Worm (Caenorhabditis elegans): ENCODE measurements around the gene M03E7.1.

The M03E7.1 gene

DNA sequence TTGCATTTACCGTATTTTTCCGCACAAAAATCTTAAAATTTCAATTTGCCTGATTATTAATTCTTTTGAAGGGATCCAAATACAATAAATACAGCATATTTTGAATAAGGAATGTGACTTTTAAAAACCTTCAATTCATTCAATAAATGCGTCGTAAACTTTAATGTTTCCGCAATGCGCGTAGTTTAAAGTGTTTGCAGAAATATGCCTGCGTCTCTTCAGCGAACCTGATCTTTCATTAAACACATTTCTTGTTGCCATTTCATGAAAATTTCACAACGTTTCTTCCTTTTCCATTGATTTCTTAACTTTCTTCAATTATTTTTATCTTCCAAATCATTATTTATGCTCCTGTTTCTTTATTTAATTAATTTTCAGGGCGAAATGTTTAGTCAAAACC is 29.2 kb upstream of the M03E7.1 start, which contains the start of gene vps-37 (continued):
- TF ChIP-seq ztf-4 (tag; optimal IDR thresholded peaks at IDR 0.05) (peak; percentile 69), ceh-88 (GFP tag; IDR thresholded peaks at IDR 0.05) (no peak), ceh-82 (tag; optimal IDR thresholded peaks at IDR 0.05) (peak; percentile 81 to 92 (median 86)), dpl-1 (GFP tag; optimal IDR thresholded peaks at IDR 0.05) (peak; percentile 74 to 85 (median 84)), zag-1 (tag; optimal IDR thresholded peaks at IDR 0.05) (peak; percentile 53), fkh-10 (GFP tag; optimal IDR thresholded peaks at IDR 0.05) (no peak), tlp-1 (tag; optimal IDR thresholded peaks at IDR 0.05) (no peak), elt-3 (tag; optimal IDR thresholded peaks at IDR 0.05) (peak in 2 of 6 experiments; percentile 9 to 52), aly-2 (tag; optimal IDR thresholded peaks at IDR 0.05) (peak; percentile 79), lin-15B (tag; optimal IDR thresholded peaks at IDR 0.05) (peak; percentile 78), ceh-90 (tag; optimal IDR thresholded peaks at IDR 0.05) (no peak), nhr-76 (tag; optimal IDR thresholded peaks at IDR 0.05) (no peak), pqm-1 (tag; optimal IDR thresholded peaks at IDR 0.05) (no peak), Y116A8C.19 (tag; optimal IDR thresholded peaks at IDR 0.05; ENCODE audit: borderline replicate concordance) (no peak), vab-15 (tag; optimal IDR thresholded peaks at IDR 0.05) (no peak), hpl-2 (GFP tag; optimal IDR thresholded peaks at IDR 0.05) (no peak), unc-62 (GFP tag; optimal IDR thresholded peaks at IDR 0.05) (no peak), unc-98 (GFP tag; IDR thresholded peaks at IDR 0.05) (no peak), xbp-1 (tag; optimal IDR thresholded peaks at IDR 0.05) (peak; percentile 77), nhr-11 (tag; optimal IDR thresholded peaks at IDR 0.05) (peak; percentile 33), sox-4 (tag; optimal IDR thresholded peaks at IDR 0.05) (peak; percentile 35), ces-1 (GFP tag; optimal IDR thresholded peaks at IDR 0.05) (peak; percentile 50), unc-130 (tag; optimal IDR thresholded peaks at IDR 0.05) (peak; percentile 86), nhr-20 (tag; optimal IDR thresholded peaks at IDR 0.05) (peak; percentile 79), blmp-1 (tag; optimal IDR thresholded peaks at IDR 0.05) (peak; percentile 62), efl-1 (optimal IDR thresholded peaks at IDR 0.05) (peak; percentile 91), efl-1 (GFP tag; optimal IDR thresholded peaks at IDR 0.05 in 1 of 2) (peak; percentile 83 to 98), egl-13 (tag; optimal IDR thresholded peaks at IDR 0.05) (no peak), fos-1 (tag; optimal IDR thresholded peaks at IDR 0.05) (peak; percentile 73), dsc-1 (tag; optimal IDR thresholded peaks at IDR 0.05) (peak; percentile 70), swsn-7 (tag; optimal IDR thresholded peaks at IDR 0.05) (peak; percentile 82), alr-1 (tag; optimal IDR thresholded peaks at IDR 0.05; ENCODE audit: borderline replicate concordance) (no peak), sptf-1 (tag; optimal IDR thresholded peaks at IDR 0.05) (no peak), fkh-8 (tag; optimal IDR thresholded peaks at IDR 0.05) (peak; percentile 58), C34B4.2 (tag; optimal IDR thresholded peaks at IDR 0.05) (no peak), lsy-2 (tag; optimal IDR thresholded peaks at IDR 0.05) (peak; percentile 92 to 94), ama-1 (optimal IDR thresholded peaks at IDR 0.05) (peak; percentile 25), snpc-4 (tag; optimal IDR thresholded peaks at IDR 0.05) (peak; percentile 85), nhr-237 (tag; optimal IDR thresholded peaks at IDR 0.05) (peak; percentile 27), tbx-2 (tag; optimal IDR thresholded peaks at IDR 0.05) (peak; percentile 77), pax-3 (tag; optimal IDR thresholded peaks at IDR 0.05) (no peak), egl-27 (tag; optimal IDR thresholded peaks at IDR 0.05) (no peak), mdl-1 (tag; optimal IDR thresholded peaks at IDR 0.05) (peak in 1 of 2 experiments; percentile 33), irx-1 (tag; optimal IDR thresholded peaks at IDR 0.05) (peak; percentile 69), pag-3 (tag; optimal IDR thresholded peaks at IDR 0.05; ENCODE audit: borderline replicate concordance, insufficient read depth) (no peak), isw-1 (GFP tag; IDR thresholded peaks at IDR 0.05) (peak; percentile 61; the same call in 1 of the 2 replicates), nhr-77 (tag; optimal IDR thresholded peaks at IDR 0.05) (no peak), hlh-17 (GFP tag; optimal IDR thresholded peaks at IDR 0.05; ENCODE audit: borderline replicate concordance) (no peak), lir-3 (tag; optimal IDR thresholded peaks at IDR 0.05; ENCODE audit: poor library complexity) (peak; percentile 54), lin-13 (GFP tag; optimal IDR thresholded peaks at IDR 0.05) (peak; percentile 77), mef-2 (tag; optimal IDR thresholded peaks at IDR 0.05) (peak; percentile 47), C16A3.4 (tag; optimal IDR thresholded peaks at IDR 0.05) (peak; percentile 87), mab-9 (GFP tag; IDR thresholded peaks at IDR 0.05) (peak; percentile 68), aha-1 (tag; optimal IDR thresholded peaks at IDR 0.05) (no peak)
